Worm (Caenorhabditis elegans): Measurements from ENCODE around the gene abl-1.

DNA sequence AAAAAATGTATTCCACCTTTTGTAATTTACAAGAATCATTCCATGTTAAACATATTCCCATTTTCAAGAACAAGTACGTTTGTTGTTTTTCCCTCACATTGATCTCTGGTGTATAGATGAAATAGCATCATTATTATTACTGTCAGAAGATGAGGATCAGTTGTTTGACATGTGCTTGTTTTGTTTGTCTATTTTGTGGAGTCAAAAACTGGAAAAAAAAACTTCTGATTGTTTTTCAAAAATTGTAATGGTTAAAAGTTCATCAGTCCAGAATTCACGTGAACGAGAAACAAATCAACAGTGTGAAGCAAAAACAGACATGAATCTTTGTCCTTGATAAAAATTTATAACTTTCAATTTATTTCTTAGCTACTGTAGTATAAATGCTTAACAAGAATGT is 6.9 kb upstream of the abl-1 start:
- TF ChIP-seq dao-5 (tag; optimal IDR thresholded peaks at IDR 0.05) (no peak), him-1 (tag; optimal IDR thresholded peaks at IDR 0.05) (no peak)
